Worm (Caenorhabditis elegans) whole organism, mixed stage, embryonic: Measurements from ENCODE around the gene twk-5.

ENCODE experiments used
- blmp-1 ChIP-seq: fragments of 150-350 bp; optimal IDR thresholded peaks from 2 replicates; lab custom pipeline; 2014; ENCODE audit warnings: missing biosample characterization, missing genetic modification characterization
- elt-3 ChIP-seq: fragments of 150-350 bp; optimal IDR thresholded peaks from 2 replicates; lab custom pipeline; 2014; ENCODE audit warnings: missing biosample characterization, missing genetic modification characterization
- sptf-1 ChIP-seq: sonication (generic microtip); optimal IDR thresholded peaks from 2 replicates; lab custom pipeline; 2017; ENCODE audit warnings: mild to moderate bottlenecking, missing genetic modification characterization, moderate library complexity, missing compliant biosample characterization

DNA sequence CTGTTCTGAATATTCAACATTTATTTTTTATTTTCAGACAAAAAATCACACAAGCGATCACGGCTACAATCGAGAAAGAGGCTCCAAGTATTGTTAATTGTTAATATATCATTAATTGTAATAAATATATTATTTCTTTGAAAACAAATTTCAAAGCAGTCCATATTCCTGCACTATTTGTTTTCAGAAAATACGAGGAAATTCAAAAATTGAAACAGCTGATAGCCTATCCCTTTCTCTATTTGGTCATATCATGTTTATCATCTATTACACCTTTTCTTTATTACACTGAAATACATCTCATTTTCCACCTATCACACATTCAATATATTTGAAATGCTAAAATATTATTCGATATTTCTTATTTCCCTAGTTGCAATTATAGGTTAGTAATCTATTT, 40.1 kb downstream of the twk-5 start, which contains the start of gene W02B12.13:
- TF ChIP-seq blmp-1 (tag; lab: Kevin White, UChicago) (no peak), sptf-1 (tag; lab: Kevin White, UChicago) (no peak), elt-3 (tag; lab: Kevin White, UChicago) (no peak)
